Worm (Caenorhabditis elegans) whole organism, late embryonic: Measurements from ENCODE around the gene wrk-1.

Experiments used
- K09A11.1 ChIP-seq: sonication (generic microtip); optimal IDR thresholded peaks from 2 replicates; lab custom pipeline; 2017; ENCODE audit warnings: antibody characterized with exemption, mild to moderate bottlenecking, missing genetic modification characterization, missing compliant biosample characterization; ENCODE audit not compliant: insufficient read depth
- dve-1 ChIP-seq: sonication (generic microtip); optimal IDR thresholded peaks from 2 replicates; lab custom pipeline; 2017; ENCODE audit warnings: antibody characterized with exemption, mild to moderate bottlenecking, missing genetic modification characterization, missing compliant biosample characterization
- elt-2 ChIP-seq: sonication (generic microtip); optimal IDR thresholded peaks from 2 replicates; lab custom pipeline; 2016; ENCODE audit warnings: missing genetic modification reagents, missing genetic modification characterization, missing compliant biosample characterization
- nfya-1 ChIP-seq: sonication (generic microtip); optimal IDR thresholded peaks from 2 replicates; lab custom pipeline; 2017; ENCODE audit warnings: missing genetic modification characterization, mild to moderate bottlenecking, missing compliant biosample characterization, antibody characterized with exemption, moderate library complexity
- unc-42 ChIP-seq: sonication (generic microtip); optimal IDR thresholded peaks from 2 replicates; lab custom pipeline; 2016; ENCODE audit warnings: missing genotype, missing genetic modification characterization, missing compliant biosample characterization

The wrk-1 gene

ce11 chrX:8341675-8342074, 50.7 kb downstream of the wrk-1 start, which contains the start of gene F55E10.1:
TSS of gene F55E10.1 (plus strand) at chrX:8341975.
- TF ChIP-seq unc-42 (tag; lab: Kevin White, UChicago) (no peak), dve-1 (tag; lab: Kevin White, UChicago) (no peak)

ce11 chrX:8340393-8340792, 52.0 kb downstream of the wrk-1 start, which contains the start of gene F55E10.2:
TSS of gene F55E10.2 (plus strand) at chrX:8340693.
- TF ChIP-seq elt-2 (tag; lab: Kevin White, UChicago) (no peak), nfya-1 (tag; lab: Kevin White, UChicago) (no peak), K09A11.1 (tag; lab: Kevin White, UChicago) (no peak)
